Worm (Caenorhabditis elegans): ENCODE data around the gene rgs-10.
A peak's percentile ranks its signal among the peaks of the same experiment; 100 is the strongest.

rgs-10 gene

DNA sequence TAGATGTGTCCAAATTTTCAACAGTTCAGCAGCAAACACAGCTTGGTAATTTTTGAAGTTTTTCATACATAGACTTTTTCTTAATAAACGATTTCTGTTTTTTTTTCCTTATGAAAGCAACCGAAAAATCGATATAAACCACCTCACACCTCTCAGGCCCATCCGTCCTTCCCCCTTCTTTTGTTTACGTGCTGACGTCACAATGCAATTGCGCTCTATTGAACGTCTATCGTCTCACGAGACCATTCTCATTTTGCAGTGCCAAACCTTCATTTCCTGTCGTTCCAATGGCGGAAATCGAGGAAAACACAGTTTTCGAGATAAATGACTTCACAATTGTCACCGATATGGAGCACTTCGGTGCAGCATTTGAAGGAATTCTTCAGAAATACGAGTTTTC, 20.7 kb downstream of the rgs-10 start, which contains the start of gene rbg-1:
rbg-1 (plus strand) TSS at position 260 of the 400 bp plus-strand sequence.
- TF ChIP-seq ZK546.5 (tag; optimal IDR thresholded peaks at IDR 0.05) (no peak), hmg-1.1 (GFP tag; IDR thresholded peaks at IDR 0.05) (peak; percentile 59), mep-1 (tag; optimal IDR thresholded peaks at IDR 0.05) (peak; percentile 84), spr-1 (tag; optimal IDR thresholded peaks at IDR 0.05) (no peak), nhr-48 (tag; optimal IDR thresholded peaks at IDR 0.05) (no peak), fos-1 (tag; optimal IDR thresholded peaks at IDR 0.05) (no peak), F10B5.3 (tag; optimal IDR thresholded peaks at IDR 0.05) (no peak), unc-62 (GFP tag; optimal IDR thresholded peaks at IDR 0.05 in 1 of 2) (no peak), unc-62 (tag; optimal IDR thresholded peaks at IDR 0.05) (no peak), sdz-12 (GFP tag; optimal IDR thresholded peaks at IDR 0.05) (no peak), mxl-2 (GFP tag; conservative IDR thresholded peaks at IDR 0.05) (no peak), ceh-62 (tag; optimal IDR thresholded peaks at IDR 0.05) (no peak), lin-38 (GFP tag; IDR thresholded peaks at IDR 0.05) (peak; percentile 95), lin-1 (GFP tag; IDR thresholded peaks at IDR 0.05) (peak; percentile 61; the same call in 1 of the 2 replicates), ceh-32 (tag; optimal IDR thresholded peaks at IDR 0.05; ENCODE audit: poor library complexity) (no peak), set-16 (GFP tag; IDR thresholded peaks at IDR 0.05) (no peak), pha-4 (GFP tag; IDR thresholded peaks at IDR 0.05) (no peak), pha-4 (tag; optimal IDR thresholded peaks at IDR 0.05) (peak; percentile 98), zip-2 (tag; optimal IDR thresholded peaks at IDR 0.05) (no peak), F49E8.2 (tag; optimal IDR thresholded peaks at IDR 0.05; ENCODE audit: borderline replicate concordance) (no peak), R02D3.7 (tag; optimal IDR thresholded peaks at IDR 0.05) (no peak), mdl-1 (tag; optimal IDR thresholded peaks at IDR 0.05) (peak in 1 of 2 experiments; percentile 68), ama-1 (optimal IDR thresholded peaks at IDR 0.05) (peak; percentile 13), spr-3 (GFP tag; optimal IDR thresholded peaks at IDR 0.05) (no peak), nhr-28 (tag; optimal IDR thresholded peaks at IDR 0.05) (peak; percentile 55), F44E2.7 (GFP tag; IDR thresholded peaks at IDR 0.05) (no peak), F26F4.8 (GFP tag; conservative IDR thresholded peaks at IDR 0.05) (no peak), F37D6.2 (tag; optimal IDR thresholded peaks at IDR 0.05) (no peak), ztf-7 (tag; optimal IDR thresholded peaks at IDR 0.05) (no peak), nhr-41 (GFP tag; IDR thresholded peaks at IDR 0.05) (no peak), arid-1 (GFP tag; conservative IDR thresholded peaks at IDR 0.05) (no peak), vab-7 (GFP tag; IDR thresholded peaks at IDR 0.05) (no peak), nhr-76 (tag; optimal IDR thresholded peaks at IDR 0.05) (no peak), aha-1 (tag) (peak; percentile 87), jun-1 (tag; optimal IDR thresholded peaks at IDR 0.05) (no peak), D1046.2 (GFP tag; IDR thresholded peaks at IDR 0.05) (no peak), nhr-237 (tag; optimal IDR thresholded peaks at IDR 0.05) (no peak), hlh-30 (tag; optimal IDR thresholded peaks at IDR 0.05; ENCODE audit: insufficient read depth) (peak; percentile 97), Y48G9A.11 (GFP tag; IDR thresholded peaks at IDR 0.05) (no peak), Y105C5A.15 (GFP tag; IDR thresholded peaks at IDR 0.05) (no peak), daf-16 (GFP tag; optimal IDR thresholded peaks at IDR 0.05) (peak in 1 of 2 experiments; percentile 37), daf-16 (tag; optimal IDR thresholded peaks at IDR 0.05) (peak; percentile 95), fkh-10 (GFP tag; optimal IDR thresholded peaks at IDR 0.05) (peak; percentile 53), cey-2 (tag; optimal IDR thresholded peaks at IDR 0.05; ENCODE audit: borderline replicate concordance, insufficient read depth) (no peak), daf-12 (tag; optimal IDR thresholded peaks at IDR 0.05) (no peak), ztf-11 (tag; optimal IDR thresholded peaks at IDR 0.05) (no peak), duxl-1 (tag; optimal IDR thresholded peaks at IDR 0.05; ENCODE audit: poor library complexity) (no peak), mdt-29 (GFP tag; IDR thresholded peaks at IDR 0.05) (no peak), Y5F2A.4 (GFP tag; optimal IDR thresholded peaks at IDR 0.05) (no peak), Y75B8A.6 (GFP tag; IDR thresholded peaks at IDR 0.05) (no peak), nhr-102 (tag; optimal IDR thresholded peaks at IDR 0.05) (peak; percentile 45), gei-8 (GFP tag; optimal IDR thresholded peaks at IDR 0.05) (no peak), nhr-11 (tag; optimal IDR thresholded peaks at IDR 0.05) (peak; percentile 65)
